Fruit fly (Drosophila melanogaster) whole organism, wandering third instar larva: ENCODE data around the gene bumpel.

ENCODE experiments used
- brk ChIP-seq: fragments of 200-800 bp; sonication (Bioruptor generic); optimal IDR thresholded peaks from 2 replicates; lab custom pipeline; 2016; ENCODE audit warnings: missing biosample characterization, mild to moderate bottlenecking, missing genetic modification characterization
- ey ChIP-seq: fragments of 200-800 bp; sonication (Bioruptor generic); optimal IDR thresholded peaks from 2 replicates; lab custom pipeline; 2016; ENCODE audit warnings: missing biosample characterization, missing genetic modification characterization
- lola ChIP-seq: fragments of >200 bp; optimal IDR thresholded peaks from 2 replicates; lab custom pipeline; 2017; ENCODE audit warnings: missing biosample characterization, missing genetic modification characterization

DNA sequence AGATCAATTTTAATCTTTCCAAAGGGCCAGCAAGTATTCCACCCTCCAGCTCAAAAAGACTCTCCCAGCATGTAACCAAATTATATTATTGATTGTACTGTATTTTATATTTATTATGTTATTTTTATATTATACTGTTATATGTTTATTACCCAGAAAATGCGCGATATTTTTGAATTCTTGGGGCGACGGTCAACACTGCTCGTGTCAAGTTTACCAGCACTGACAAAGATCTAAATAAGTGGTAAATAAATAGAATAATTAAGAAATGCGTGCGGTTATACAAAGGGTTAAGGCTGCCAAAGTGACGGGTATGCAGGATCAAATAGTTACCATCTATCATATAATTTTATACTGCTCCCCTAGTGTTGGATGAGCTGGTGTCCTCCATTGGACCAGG is 11.3 kb upstream of the bumpel start, which contains the start of gene Dtd:
- no peak for TF ChIP-seq lola (GFP tag; lab: Kevin White, UChicago)
- TF ChIP-seq brk (GFP tag; lab: Kevin White, UChicago): no peak
- TF ChIP-seq ey (GFP tag; lab: Kevin White, UChicago): no peak
